Worm (Caenorhabditis elegans) whole organism, late embryonic: ENCODE data around the gene Y51A2A.16.
"Not testable (repeated sequence)": the region's sequence is repeated elsewhere in the genome, so short reads cannot be mapped to it uniquely, and the experiment has no call there.

ENCODE experiments used
- C38D4.7 ChIP-seq: fragments of 200-800 bp; sonication (Bioruptor generic); optimal IDR thresholded peaks from 2 replicates; lab custom pipeline; 2018; ENCODE audit warnings: mild to moderate bottlenecking, missing genetic modification characterization, moderate library complexity, missing compliant biosample characterization
- F13H6.1 ChIP-seq: sonication (generic microtip); optimal IDR thresholded peaks from 2 replicates; lab custom pipeline; 2016; ENCODE audit warnings: missing genetic modification characterization, missing compliant biosample characterization
- K09A11.1 ChIP-seq: sonication (generic microtip); optimal IDR thresholded peaks from 2 replicates; lab custom pipeline; 2017; ENCODE audit warnings: antibody characterized with exemption, mild to moderate bottlenecking, missing genetic modification characterization, missing compliant biosample characterization; ENCODE audit not compliant: insufficient read depth
- ahr-1 ChIP-seq: sonication (generic microtip); optimal IDR thresholded peaks from 2 replicates; lab custom pipeline; 2016; ENCODE audit warnings: missing genetic modification characterization, missing compliant biosample characterization
- ama-1 ChIP-seq: fragments of 150-350 bp; optimal IDR thresholded peaks from 2 replicates; lab custom pipeline; 2014
- ceh-14 ChIP-seq: sonication (generic microtip); optimal IDR thresholded peaks from 2 replicates; lab custom pipeline; 2016; ENCODE audit warnings: missing genotype, missing genetic modification characterization, missing compliant biosample characterization
- ceh-30 ChIP-seq: fragments of 150-350 bp; optimal IDR thresholded peaks from 2 replicates; lab custom pipeline; 2014; ENCODE audit warnings: missing biosample characterization, missing genetic modification characterization
- ceh-31 ChIP-seq: sonication (generic microtip); optimal IDR thresholded peaks from 2 replicates; lab custom pipeline; 2016; ENCODE audit warnings: missing genetic modification characterization, missing compliant biosample characterization
- ceh-48 ChIP-seq: sonication (generic microtip); optimal IDR thresholded peaks from 2 replicates; lab custom pipeline; 2016; ENCODE audit warnings: missing genetic modification characterization, inconsistent platforms, missing compliant biosample characterization
- che-1 ChIP-seq: sonication (generic microtip); optimal IDR thresholded peaks from 2 replicates; lab custom pipeline; 2016; ENCODE audit warnings: mild to moderate bottlenecking, missing genetic modification characterization, missing compliant biosample characterization
- dmd-4 ChIP-seq: sonication (generic microtip); optimal IDR thresholded peaks from 2 replicates; lab custom pipeline; 2016; ENCODE audit warnings: borderline replicate concordance, missing genetic modification characterization, missing compliant biosample characterization
- dve-1 ChIP-seq: sonication (generic microtip); optimal IDR thresholded peaks from 2 replicates; lab custom pipeline; 2017; ENCODE audit warnings: antibody characterized with exemption, mild to moderate bottlenecking, missing genetic modification characterization, missing compliant biosample characterization
- elt-2 ChIP-seq: sonication (generic microtip); optimal IDR thresholded peaks from 2 replicates; lab custom pipeline; 2016; ENCODE audit warnings: missing genetic modification reagents, missing genetic modification characterization, missing compliant biosample characterization
- elt-4 ChIP-seq: sonication (generic microtip); optimal IDR thresholded peaks from 2 replicates; lab custom pipeline; 2016; ENCODE audit warnings: missing genetic modification characterization, missing compliant biosample characterization
- ets-4 ChIP-seq: sonication (generic microtip); optimal IDR thresholded peaks from 2 replicates; lab custom pipeline; 2016; ENCODE audit warnings: missing genetic modification characterization, missing compliant biosample characterization
- fax-1 ChIP-seq: sonication (generic microtip); optimal IDR thresholded peaks from 2 replicates; lab custom pipeline; 2016; ENCODE audit warnings: missing genotype, missing genetic modification characterization, missing compliant biosample characterization
- fkh-6 ChIP-seq: sonication (generic microtip); optimal IDR thresholded peaks from 2 replicates; lab custom pipeline; 2016; ENCODE audit warnings: missing genetic modification characterization, missing compliant biosample characterization
- hlh-13 ChIP-seq: fragments of 200-800 bp; sonication (Bioruptor generic); optimal IDR thresholded peaks from 2 replicates; lab custom pipeline; 2018; ENCODE audit warnings: mild to moderate bottlenecking, missing genetic modification characterization, missing compliant biosample characterization
- lim-6 ChIP-seq: sonication (generic microtip); optimal IDR thresholded peaks from 2 replicates; lab custom pipeline; 2016; ENCODE audit warnings: missing genetic modification characterization, missing compliant biosample characterization
- madf-2 ChIP-seq: sonication (generic microtip); optimal IDR thresholded peaks from 2 replicates; lab custom pipeline; 2017; ENCODE audit warnings: missing genetic modification characterization, missing compliant biosample characterization
- mec-3 ChIP-seq: sonication (generic microtip); optimal IDR thresholded peaks from 2 replicates; lab custom pipeline; 2016; ENCODE audit warnings: borderline replicate concordance, missing genetic modification characterization, missing compliant biosample characterization
- nfya-1 ChIP-seq: sonication (generic microtip); optimal IDR thresholded peaks from 2 replicates; lab custom pipeline; 2017; ENCODE audit warnings: missing genetic modification characterization, mild to moderate bottlenecking, missing compliant biosample characterization, antibody characterized with exemption, moderate library complexity
- nhr-232 ChIP-seq: sonication (generic microtip); optimal IDR thresholded peaks from 2 replicates; lab custom pipeline; 2016; ENCODE audit warnings: missing genetic modification characterization, missing compliant biosample characterization
- npax-4 ChIP-seq: sonication (generic microtip); optimal IDR thresholded peaks from 2 replicates; lab custom pipeline; 2016; ENCODE audit warnings: missing genetic modification characterization, missing compliant biosample characterization
- odd-2 ChIP-seq: sonication (generic microtip); optimal IDR thresholded peaks from 2 replicates; lab custom pipeline; 2017; ENCODE audit warnings: antibody characterized with exemption, mild to moderate bottlenecking, missing genetic modification characterization, missing compliant biosample characterization
- pros-1 ChIP-seq: fragments of 150-350 bp; optimal IDR thresholded peaks from 2 replicates; lab custom pipeline; 2014; ENCODE audit warnings: missing biosample characterization, missing genetic modification reagents, missing genetic modification characterization
- sdc-2 ChIP-seq: sonication (generic microtip); optimal IDR thresholded peaks from 2 replicates; lab custom pipeline; 2016; ENCODE audit warnings: missing genotype, missing genetic modification characterization, missing compliant biosample characterization
- sox-4 ChIP-seq: sonication (generic microtip); optimal IDR thresholded peaks from 2 replicates; lab custom pipeline; 2017; ENCODE audit warnings: mild to moderate bottlenecking, missing genetic modification characterization, inconsistent platforms, missing compliant biosample characterization
- syd-9 ChIP-seq: sonication (generic microtip); optimal IDR thresholded peaks from 2 replicates; lab custom pipeline; 2016; ENCODE audit warnings: mild to moderate bottlenecking, missing genetic modification characterization, moderate library complexity, missing compliant biosample characterization
- tbx-2 ChIP-seq: sonication (generic microtip); optimal IDR thresholded peaks from 2 replicates; lab custom pipeline; 2016; ENCODE audit warnings: missing genetic modification characterization, missing compliant biosample characterization
- ttx-3 ChIP-seq: sonication (generic microtip); optimal IDR thresholded peaks from 2 replicates; lab custom pipeline; 2016; ENCODE audit warnings: missing genetic modification reagents, missing genetic modification characterization, missing compliant biosample characterization
- unc-42 ChIP-seq: sonication (generic microtip); optimal IDR thresholded peaks from 2 replicates; lab custom pipeline; 2016; ENCODE audit warnings: missing genotype, missing genetic modification characterization, missing compliant biosample characterization
- unc-55 ChIP-seq: sonication (generic microtip); optimal IDR thresholded peaks from 2 replicates; lab custom pipeline; 2017; ENCODE audit warnings: missing biosample characterization, missing genetic modification reagents, missing genetic modification characterization

The Y51A2A.16 gene

DNA sequence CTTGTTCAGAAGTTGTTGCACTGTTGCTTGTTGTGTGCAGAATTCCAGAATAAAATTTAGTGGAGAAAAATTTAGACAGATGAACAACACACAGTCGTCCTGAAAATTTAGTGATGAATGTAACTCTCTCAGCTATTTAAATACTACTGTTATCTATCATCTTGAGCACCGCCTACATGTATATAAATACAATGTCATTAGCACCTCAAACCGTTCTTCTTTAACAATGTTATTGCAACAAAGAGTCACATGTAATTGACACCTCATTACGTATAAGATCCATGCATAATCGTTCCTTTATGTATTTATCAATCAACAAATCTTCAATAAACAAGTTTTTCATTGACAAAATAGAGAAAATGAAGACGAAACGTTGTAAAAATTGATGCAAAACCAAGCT lies at the start of gene Y51A2A.16:
Gene Y51A2A.16, minus strand, starts transcription at position 101 of the 400 bp plus-strand sequence.
- TF ChIP-seq dve-1 (no peak), che-1 (tag; lab: Kevin White, UChicago) (no peak), C38D4.7 (GFP tag; lab: Kevin White, UChicago) (no peak), lim-6 (tag; lab: Kevin White, UChicago) (no peak), ama-1 (no peak), ceh-30 (tag; lab: Kevin White, UChicago) (no peak)

DNA sequence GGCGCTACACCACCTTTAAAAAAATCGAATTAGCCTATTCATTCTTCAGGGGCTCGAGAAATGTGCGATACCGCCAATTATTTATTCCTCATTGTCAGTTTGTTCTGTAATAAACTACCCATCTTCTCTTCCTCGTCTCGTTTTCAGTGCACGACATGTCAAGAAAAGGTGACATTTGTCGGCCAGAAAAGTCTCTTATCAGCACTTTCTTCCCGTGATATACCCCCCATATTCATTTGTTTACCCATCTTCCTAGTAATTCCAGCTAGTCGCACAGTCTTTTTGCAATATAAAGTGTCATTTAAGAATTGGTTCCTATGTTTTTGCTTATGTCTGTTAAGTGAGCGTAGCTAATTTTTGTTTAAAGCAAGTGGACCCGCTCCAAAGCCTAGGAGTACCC lies 43.8 kb upstream of the Y51A2A.16 start:
- TF ChIP-seq odd-2 (tag; lab: Kevin White, UChicago) (no peak), madf-2 (tag; lab: Kevin White, UChicago) (no peak), sdc-2 (tag; lab: Kevin White, UChicago) (no peak), K09A11.1 (tag; lab: Kevin White, UChicago) (no peak), nfya-1 (tag; lab: Kevin White, UChicago) (no peak), ttx-3 (tag; lab: Kevin White, UChicago) (no peak), ama-1 (no peak), unc-42 (tag; lab: Kevin White, UChicago) (no peak), syd-9 (no peak), ceh-31 (tag; lab: Kevin White, UChicago) (no peak), che-1 (tag; lab: Kevin White, UChicago) (no peak), pros-1 (tag; lab: Kevin White, UChicago) (no peak)
- TF ChIP-seq, all 69 proteins: peak for 0

DNA sequence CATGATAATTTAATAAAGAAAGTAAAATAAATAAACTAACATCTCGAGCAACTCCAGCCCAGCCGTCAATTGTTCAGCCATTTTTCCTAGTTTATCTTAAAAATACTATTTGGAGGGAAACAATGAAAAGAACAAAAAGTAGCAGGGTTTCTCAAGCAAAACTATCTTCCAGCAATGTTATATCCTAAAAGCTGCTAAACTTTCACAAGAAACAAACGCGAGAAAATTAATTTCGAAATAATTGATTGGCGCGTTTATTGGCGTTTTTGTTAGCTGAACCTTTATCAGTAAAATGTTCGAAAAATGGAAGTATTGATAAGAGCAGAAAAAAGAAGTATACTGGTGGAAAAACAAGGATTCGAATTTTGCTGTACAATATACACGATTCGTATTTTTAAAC lies 42.6 kb upstream of the Y51A2A.16 start, which contains the start of gene B0462.5:
Gene B0462.5, minus strand, starts transcription at position 101 of the 400 bp plus-strand sequence.
- TF ChIP-seq sdc-2 (tag; lab: Kevin White, UChicago), result no peak

DNA sequence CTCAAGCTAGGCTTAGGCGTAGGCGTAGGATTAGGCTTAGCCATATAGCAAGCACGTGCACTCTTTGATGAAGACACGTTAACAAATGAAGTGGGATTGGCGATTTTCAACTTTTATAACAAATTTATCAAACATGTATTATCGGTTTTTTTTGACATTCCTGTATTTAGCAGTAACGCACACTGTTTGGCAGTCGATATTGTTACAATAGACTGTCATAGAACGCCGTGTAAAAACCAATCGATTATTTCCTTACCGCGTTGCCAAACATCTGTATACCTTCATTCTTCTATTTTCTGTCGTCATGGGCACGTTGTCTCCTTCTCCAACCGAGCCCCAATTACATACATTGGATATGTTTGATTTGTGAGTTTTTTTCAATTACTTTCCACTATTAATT lies 37.6 kb upstream of the Y51A2A.16 start, which contains the start of gene fbxb-119:
Gene fbxb-119, plus strand, starts transcription at position 301 of the 400 bp plus-strand sequence.
- TF ChIP-seq elt-4 (tag; lab: Kevin White, UChicago), result no peak
- TF ChIP-seq ahr-1 (tag; lab: Kevin White, UChicago), result no peak
- TF ChIP-seq ets-4, result no peak
- no peak for TF ChIP-seq sox-4 (tag; lab: Kevin White, UChicago)
- TF ChIP-seq ceh-48 (tag; lab: Kevin White, UChicago), result no peak
- no peak for TF ChIP-seq fax-1 (tag; lab: Kevin White, UChicago)
- TF ChIP-seq dmd-4, result no peak
- no peak for TF ChIP-seq elt-2 (tag; lab: Kevin White, UChicago)
- no peak for TF ChIP-seq unc-55 (GFP tag; lab: Kevin White, UChicago)
- no peak for TF ChIP-seq nhr-232 (tag; lab: Kevin White, UChicago)
- no peak for TF ChIP-seq fkh-6 (tag; lab: Kevin White, UChicago)
- no peak for TF ChIP-seq tbx-2 (tag; lab: Kevin White, UChicago)
- no peak for TF ChIP-seq hlh-13 (GFP tag; lab: Kevin White, UChicago)
- no peak for TF ChIP-seq ceh-30 (tag; lab: Kevin White, UChicago)
- no peak for TF ChIP-seq mec-3 (tag; lab: Kevin White, UChicago)
- TF ChIP-seq ceh-14 (tag; lab: Kevin White, UChicago), result no peak

DNA sequence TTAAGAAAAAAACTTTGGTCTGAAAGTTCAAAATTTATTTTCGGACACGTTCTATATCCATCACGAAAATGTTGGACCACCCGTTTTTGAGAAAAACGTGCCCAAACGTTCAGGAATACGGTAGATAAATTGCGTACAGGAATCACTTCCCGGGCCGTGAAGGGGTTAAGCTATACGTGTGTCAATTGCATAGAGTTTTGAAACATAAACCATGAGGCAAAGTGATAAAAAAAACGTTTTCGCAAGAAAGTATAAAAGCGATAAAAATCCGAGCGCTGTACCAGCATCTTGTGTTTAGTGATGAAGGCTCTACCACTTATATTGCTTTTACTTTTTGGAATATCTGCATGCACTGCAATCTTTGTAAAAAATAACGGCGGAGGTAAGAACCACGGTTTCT lies 21.7 kb upstream of the Y51A2A.16 start, which contains the start of gene Y51A2A.6:
Gene Y51A2A.6, plus strand, starts transcription at position 301 of the 400 bp plus-strand sequence.
- not testable (repeated sequence) for TF ChIP-seq F13H6.1 (tag; lab: Kevin White, UChicago); ttx-3 (tag; lab: Kevin White, UChicago); npax-4
